Fruit fly (Drosophila melanogaster) whole organism, pupa: ENCODE data around the gene CG6171.
A peak's percentile ranks its signal among the peaks of the same experiment; 100 is the strongest.

Source experiments
- CG10348 ChIP-seq: fragments of 200-800 bp; sonication (Bioruptor generic); IDR thresholded peaks from 2 replicates; pipeline ENCODE4 v1.3.6; 2022; ENCODE audit warnings: missing biosample characterization, missing genetic modification characterization
- CG12605 ChIP-seq: fragments of 200-800 bp; sonication (Bioruptor generic); IDR thresholded peaks from 2 replicates; pipeline ENCODE4 v1.3.6; 2022; ENCODE audit warnings: missing biosample characterization, missing genetic modification characterization
- CG13204 ChIP-seq: fragments of 200-800 bp; sonication (Bioruptor generic); optimal IDR thresholded peaks from 2 replicates; lab custom pipeline; 2018; ENCODE audit warnings: missing biosample characterization, mild to moderate bottlenecking, missing genetic modification characterization, moderate library complexity
- CG14655 ChIP-seq: fragments of 200-800 bp; sonication (Bioruptor generic); optimal IDR thresholded peaks from 3 replicates; lab custom pipeline; 2017; ENCODE audit warnings: mild to moderate bottlenecking, missing biosample characterization, missing genetic modification reagents, missing genetic modification characterization
- CG15710 ChIP-seq: fragments of 200-800 bp; sonication (Bioruptor generic); optimal IDR thresholded peaks from 2 replicates; lab custom pipeline; 2018; ENCODE audit warnings: missing biosample characterization, mild to moderate bottlenecking, missing genetic modification characterization, moderate library complexity
- CG17806 ChIP-seq: fragments of 200-800 bp; sonication (Bioruptor generic); optimal IDR thresholded peaks from 2 replicates; lab custom pipeline; 2018; ENCODE audit warnings: missing biosample characterization, mild to moderate bottlenecking, missing genetic modification characterization, moderate library complexity
- CG32121 ChIP-seq: fragments of 200-800 bp; sonication (Bioruptor generic); IDR thresholded peaks from 2 replicates; pipeline ENCODE4 v1.3.6; 2022; ENCODE audit warnings: missing biosample characterization, missing genetic modification characterization
- CG34367 ChIP-seq: fragments of 200-800 bp; sonication (Bioruptor generic); optimal IDR thresholded peaks from 2 replicates; lab custom pipeline; 2018; ENCODE audit warnings: missing biosample characterization, mild to moderate bottlenecking, missing genetic modification characterization
- CG4496 ChIP-seq: fragments of 200-800 bp; sonication (Bioruptor generic); IDR thresholded peaks from 3 replicates; pipeline ENCODE4 v1.3.6; 2022; ENCODE audit warnings: missing biosample characterization, missing genetic modification characterization
- CG8159 ChIP-seq: fragments of 200-800 bp; sonication (Bioruptor generic); optimal IDR thresholded peaks from 3 replicates; lab custom pipeline; 2018; ENCODE audit warnings: missing biosample characterization, mild to moderate bottlenecking, missing genetic modification characterization, moderate library complexity
- CG8301 ChIP-seq: fragments of 200-800 bp; sonication (Bioruptor generic); optimal IDR thresholded peaks from 2 replicates; lab custom pipeline; 2018; ENCODE audit warnings: missing biosample characterization, mild to moderate bottlenecking, missing genetic modification characterization
- CG9948 ChIP-seq: fragments of 200-800 bp; sonication (Bioruptor generic); optimal IDR thresholded peaks from 2 replicates; lab custom pipeline; 2018; ENCODE audit warnings: missing biosample characterization, mild to moderate bottlenecking, missing genetic modification characterization, moderate library complexity
- D1 ChIP-seq: fragments of 200-800 bp; sonication (Bioruptor generic); optimal IDR thresholded peaks from 2 replicates; lab custom pipeline; 2018; ENCODE audit warnings: missing biosample characterization, mild to moderate bottlenecking, missing genetic modification characterization, moderate library complexity
- EcR ChIP-seq: fragments of 200-800 bp; sonication (Bioruptor generic); optimal IDR thresholded peaks from 3 replicates; lab custom pipeline; 2019; ENCODE audit warnings: missing biosample characterization, missing genetic modification characterization, mild to moderate bottlenecking, moderate library complexity, missing genetic modification reagents
- Ets98B ChIP-seq: fragments of 200-800 bp; sonication (Bioruptor generic); IDR thresholded peaks from 2 replicates; pipeline ENCODE4 v1.3.6; 2022; ENCODE audit warnings: missing biosample characterization, missing genetic modification characterization
- Pif1A ChIP-seq: fragments of 200-800 bp; sonication (Bioruptor generic); optimal IDR thresholded peaks from 3 replicates; lab custom pipeline; 2016; ENCODE audit warnings: missing biosample characterization, missing genetic modification characterization
- Pif1B ChIP-seq: fragments of 200-800 bp; sonication (Bioruptor generic); optimal IDR thresholded peaks from 3 replicates; lab custom pipeline; 2016; ENCODE audit warnings: missing biosample characterization, missing genetic modification characterization
- Snoo ChIP-seq: fragments of 200-800 bp; sonication (Bioruptor generic); optimal IDR thresholded peaks from 3 replicates; lab custom pipeline; 2017; ENCODE audit warnings: missing biosample characterization, mild to moderate bottlenecking, missing genetic modification characterization, inconsistent platforms
- fd96Ca ChIP-seq: fragments of 200-800 bp; sonication (Bioruptor generic); IDR thresholded peaks from 3 replicates; pipeline ENCODE4 v1.3.6; 2022; ENCODE audit warnings: missing biosample characterization, missing genetic modification characterization
- gl ChIP-seq: fragments of 200-800 bp; sonication (Bioruptor generic); optimal IDR thresholded peaks from 2 replicates; lab custom pipeline; 2018; ENCODE audit warnings: missing biosample characterization, mild to moderate bottlenecking, missing genetic modification characterization
- rn ChIP-seq: fragments of 200-800 bp; sonication (Bioruptor generic); IDR thresholded peaks from 2 replicates; pipeline ENCODE4 v1.3.6; 2022; ENCODE audit warnings: missing biosample characterization, missing genetic modification characterization

Gene CG6171

dm6 chr3R:15347822-15348221 lies 15.8 kb downstream of the CG6171 start, which contains the start of the genes CG42726 and CG42727:
Gene CG42726 (plus strand): TSS chr3R:15348048.
Gene CG42727 (plus strand): TSS chr3R:15348048.
- TF ChIP-seq rn (GFP tag; lab: Robert Waterston, UW) (no peak), EcR (GFP tag; lab: Kevin White, UChicago) (no peak), CG10348 (GFP tag; lab: Robert Waterston, UW) (no peak), Snoo (tag; lab: Kevin White, UChicago) (peak; percentile 44), CG17806 (tag; lab: Kevin White, UChicago) (peak; percentile 39), CG32121 (GFP tag; lab: Robert Waterston, UW) (peak; percentile 49; the same call in 1 of the 2 replicates), CG12605 (no peak), Pif1A (GFP tag; lab: Kevin White, UChicago) (no peak), CG15710 (tag; lab: Kevin White, UChicago) (peak; percentile 49), gl (tag; lab: Kevin White, UChicago) (no peak), CG9948 (tag; lab: Kevin White, UChicago) (peak; percentile 17), CG34367 (tag; lab: Kevin White, UChicago) (peak; percentile 4), CG4496 (GFP tag; lab: Robert Waterston, UW) (peak; percentile 63; the same call in 2 of the 3 replicates), Pif1B (GFP tag; lab: Kevin White, UChicago) (no peak), fd96Ca (peak; percentile 31; the same call in 1 of the 3 replicates), CG8159 (no peak), CG8301 (tag; lab: Kevin White, UChicago) (no peak), Ets98B (GFP tag; lab: Robert Waterston, UW) (peak; percentile 18; the same call in 1 of the 2 replicates)

DNA sequence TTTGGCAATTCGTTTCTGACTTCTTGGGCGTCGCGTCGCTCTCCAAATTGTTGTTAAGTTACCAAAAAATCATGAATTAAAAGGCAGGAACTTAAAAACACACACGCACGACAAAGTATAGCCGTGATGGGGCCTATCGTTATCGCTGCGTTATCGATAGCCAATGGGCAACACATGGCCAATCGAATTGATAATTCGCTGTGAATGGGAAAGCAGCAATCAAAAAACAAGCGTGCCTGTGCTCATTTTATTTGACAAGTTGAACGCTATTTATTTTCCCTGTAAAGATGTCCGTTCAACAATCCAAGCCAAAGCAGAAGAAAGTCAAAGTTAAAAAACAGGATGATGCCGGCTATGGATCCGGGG lies 17.7 kb downstream of the CG6171 start, which contains the start of the genes Surf4 and CG31301:
Gene Surf4 (minus strand): TSS at position 159 of the 366 bp plus-strand sequence.
Gene CG31301 (plus strand): TSS at position 188 of the 366 bp plus-strand sequence.
- TF ChIP-seq Ets98B (GFP tag; lab: Robert Waterston, UW) (no peak), CG17806 (tag; lab: Kevin White, UChicago) (no peak), Pif1B (GFP tag; lab: Kevin White, UChicago) (no peak), CG8159 (no peak), CG8301 (tag; lab: Kevin White, UChicago) (no peak), CG32121 (GFP tag; lab: Robert Waterston, UW) (no peak), CG4496 (GFP tag; lab: Robert Waterston, UW) (no peak), CG14655 (GFP tag; lab: Kevin White, UChicago) (no peak)

- TF ChIP-seq CG8301 (tag; lab: Kevin White, UChicago): peak; percentile 10
- TF ChIP-seq CG4496 (GFP tag; lab: Robert Waterston, UW): no peak
- no peak for TF ChIP-seq rn (GFP tag; lab: Robert Waterston, UW)
Observed at dm6 chr3R:15345198-15346017, 18.2 kb downstream of the CG6171 start.

DNA sequence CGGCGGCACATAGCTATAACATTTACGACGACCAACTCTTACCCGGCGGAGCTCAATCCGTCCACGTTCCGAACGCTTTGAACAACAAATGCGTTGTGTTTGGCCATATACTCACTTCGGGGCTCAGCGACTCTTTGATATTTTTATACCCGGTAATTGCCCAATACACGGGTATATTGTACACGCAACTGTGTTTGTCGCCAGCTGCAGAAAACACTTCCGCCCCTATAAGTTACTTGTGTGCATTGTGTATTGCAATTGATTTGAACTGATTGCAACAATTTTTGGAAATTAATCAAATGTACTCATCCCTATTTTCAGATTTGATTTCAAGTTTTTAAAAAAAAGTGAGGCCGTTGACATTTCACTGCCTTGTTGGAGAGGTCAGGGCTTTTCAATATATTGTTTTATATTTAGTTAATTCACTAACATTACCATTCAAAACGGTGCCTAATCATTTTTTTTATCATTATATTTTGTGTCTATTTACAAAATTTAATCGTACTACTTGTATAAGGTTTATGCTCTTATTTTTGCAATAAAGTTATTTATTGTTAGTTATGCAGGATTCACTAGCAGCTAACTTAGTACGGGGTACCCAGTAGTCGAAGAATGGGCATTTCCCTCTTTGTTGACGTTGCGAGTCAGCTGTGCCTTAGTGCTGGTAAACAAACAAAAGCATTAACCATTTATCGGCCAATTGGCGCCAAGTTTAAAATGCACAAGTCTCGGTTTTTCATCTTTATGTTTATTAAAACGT lies 20.6 kb downstream of the CG6171 start, which contains the start of gene Nagk:
Gene Nagk (minus strand): TSS at position 331 of the 760 bp plus-strand sequence.
- TF ChIP-seq CG34367 (tag; lab: Kevin White, UChicago) (peak; percentile 35), CG10348 (GFP tag; lab: Robert Waterston, UW) (no peak), Pif1B (GFP tag; lab: Kevin White, UChicago) (no peak), fd96Ca (no peak), Pif1A (GFP tag; lab: Kevin White, UChicago) (no peak), CG9948 (tag; lab: Kevin White, UChicago) (peak; percentile 17), D1 (tag; lab: Kevin White, UChicago) (no peak), EcR (GFP tag; lab: Kevin White, UChicago) (peak; percentile 44), rn (GFP tag; lab: Robert Waterston, UW) (no peak), CG15710 (tag; lab: Kevin White, UChicago) (peak; percentile 15), Snoo (tag; lab: Kevin White, UChicago) (peak; percentile 64), CG12605 (0 out of 2 replicates have a peak, but pooled peaks have one; percentile 6), CG13204 (GFP tag; lab: Kevin White, UChicago) (no peak), CG32121 (GFP tag; lab: Robert Waterston, UW) (no peak), CG8159 (no peak), CG8301 (tag; lab: Kevin White, UChicago) (peak; percentile 43), CG17806 (tag; lab: Kevin White, UChicago) (peak; percentile 21), CG4496 (GFP tag; lab: Robert Waterston, UW) (peak; percentile 34; the same call in 1 of the 3 replicates), gl (tag; lab: Kevin White, UChicago) (no peak), CG14655 (GFP tag; lab: Kevin White, UChicago) (no peak), Ets98B (GFP tag; lab: Robert Waterston, UW) (peak; percentile 16)
- TF ChIP-seq, all 21 proteins: peak for 10

- TF ChIP-seq CG4496 (GFP tag; lab: Robert Waterston, UW): peak; percentile 61; the same call in 2 of the 3 replicates
- no peak for TF ChIP-seq Pif1B (GFP tag; lab: Kevin White, UChicago)
- TF ChIP-seq fd96Ca: peak; percentile 55; the same call in 1 of the 3 replicates
- TF ChIP-seq CG32121 (GFP tag; lab: Robert Waterston, UW): peak; percentile 57; the same call in 1 of the 2 replicates
- no peak for TF ChIP-seq CG12605
- TF ChIP-seq D1 (tag; lab: Kevin White, UChicago): no peak
- no peak for TF ChIP-seq CG9948 (tag; lab: Kevin White, UChicago)
- no peak for TF ChIP-seq gl (tag; lab: Kevin White, UChicago)
- TF ChIP-seq CG34367 (tag; lab: Kevin White, UChicago): no peak
- peak; percentile 51; the same call in 1 of the 2 replicates for TF ChIP-seq Ets98B (GFP tag; lab: Robert Waterston, UW)
Observed at dm6 chr3R:15342432-15342925, 21.2 kb downstream of the CG6171 start.
